Fruit fly (Drosophila melanogaster) whole organism, embryonic: ENCODE results near the gene Indy.

ENCODE experiments used
- Atf6 ChIP-seq: fragments of 200-800 bp; sonication (Bioruptor generic); IDR thresholded peaks from 2 replicates; pipeline ENCODE4 v1.3.6; 2022; ENCODE audit warnings: missing biosample characterization, missing genetic modification characterization
- BEAF-32 ChIP-seq: fragments of 200-800 bp; sonication (Bioruptor generic); optimal IDR thresholded peaks from 3 replicates; lab custom pipeline; 2017; ENCODE audit warnings: missing biosample characterization, missing genetic modification characterization, mild to moderate bottlenecking, moderate library complexity, missing genetic modification reagents
- CG10267 ChIP-seq: fragments of 200-800 bp; sonication (Bioruptor generic); optimal IDR thresholded peaks from 2 replicates; lab custom pipeline; 2018; ENCODE audit warnings: missing biosample characterization, mild to moderate bottlenecking, missing genetic modification characterization, moderate library complexity
- CG10366 ChIP-seq: fragments of 200-800 bp; sonication (Bioruptor generic); IDR thresholded peaks from 2 replicates; pipeline ENCODE4 v1.3.6; 2022; ENCODE audit warnings: missing biosample characterization, missing genetic modification characterization
- CG10431 ChIP-seq: fragments of 200-800 bp; sonication (Bioruptor generic); optimal IDR thresholded peaks from 3 replicates; lab custom pipeline; 2018; ENCODE audit warnings: missing biosample characterization, mild to moderate bottlenecking, missing genetic modification characterization
- CG11560 ChIP-seq: fragments of 200-800 bp; sonication (Bioruptor generic); IDR thresholded peaks from 3 replicates; pipeline ENCODE4 v1.3.6; 2022; ENCODE audit warnings: missing biosample characterization, missing genetic modification characterization
- CG12942 ChIP-seq: fragments of 200-800 bp; sonication (Bioruptor generic); optimal IDR thresholded peaks from 3 replicates; lab custom pipeline; 2016; ENCODE audit warnings: missing biosample characterization, missing genetic modification characterization
- CG1529 ChIP-seq: fragments of 200-800 bp; sonication (Bioruptor generic); optimal IDR thresholded peaks from 3 replicates; lab custom pipeline; 2018; ENCODE audit warnings: missing biosample characterization, missing genetic modification characterization
- CG18599 ChIP-seq: fragments of 200-800 bp; sonication (Bioruptor generic); optimal IDR thresholded peaks from 3 replicates; lab custom pipeline; 2017; ENCODE audit warnings: missing biosample characterization, missing genetic modification characterization, mild to moderate bottlenecking, moderate library complexity, missing genetic modification reagents
- CG18764 ChIP-seq: fragments of 200-800 bp; sonication (Bioruptor generic); optimal IDR thresholded peaks from 3 replicates; lab custom pipeline; 2016; ENCODE audit warnings: missing biosample characterization, missing genetic modification characterization
- CG2116 ChIP-seq: fragments of 200-800 bp; sonication (Bioruptor generic); optimal IDR thresholded peaks from 3 replicates; lab custom pipeline; 2018; ENCODE audit warnings: missing biosample characterization, mild to moderate bottlenecking, missing genetic modification characterization
- CG2889 ChIP-seq: fragments of 200-800 bp; sonication (Bioruptor generic); IDR thresholded peaks from 3 replicates; pipeline ENCODE4 v1.3.6; 2022; ENCODE audit warnings: missing biosample characterization, missing genetic modification characterization
- CG3065 ChIP-seq: fragments of 200-800 bp; sonication (Bioruptor generic); optimal IDR thresholded peaks from 2 replicates; lab custom pipeline; 2016; ENCODE audit warnings: missing biosample characterization, missing genetic modification characterization
- CG34224 ChIP-seq: fragments of 200-800 bp; sonication (Bioruptor generic); IDR thresholded peaks from 3 replicates; pipeline ENCODE4 v1.3.6; 2022; ENCODE audit warnings: missing biosample characterization, missing genetic modification characterization; ENCODE audit not compliant: partially characterized antibody
- CG34376 ChIP-seq: fragments of 200-800 bp; sonication (Bioruptor generic); optimal IDR thresholded peaks from 2 replicates; lab custom pipeline; 2018; ENCODE audit warnings: missing biosample characterization, mild to moderate bottlenecking, missing genetic modification characterization
- CG4360 ChIP-seq: fragments of 200-800 bp; sonication (Bioruptor generic); IDR thresholded peaks from 2 replicates; pipeline ENCODE4 v1.3.6; 2022; ENCODE audit warnings: missing biosample characterization, missing genetic modification characterization
- CG4617 ChIP-seq: fragments of 200-800 bp; sonication (Bioruptor generic); optimal IDR thresholded peaks from 3 replicates; lab custom pipeline; 2016; ENCODE audit warnings: missing biosample characterization, missing genetic modification characterization, borderline replicate concordance
- CG6854 ChIP-seq: fragments of 200-800 bp; sonication (Bioruptor generic); optimal IDR thresholded peaks from 3 replicates; lab custom pipeline; 2017; ENCODE audit warnings: missing biosample characterization, mild to moderate bottlenecking, missing genetic modification characterization
- CG7372 ChIP-seq: fragments of 200-800 bp; sonication (Bioruptor generic); IDR thresholded peaks from 2 replicates; pipeline ENCODE4 v1.3.6; 2022; ENCODE audit warnings: missing biosample characterization, missing genetic modification characterization
- CG7745 ChIP-seq: fragments of 200-800 bp; sonication (Bioruptor generic); optimal IDR thresholded peaks from 2 replicates; lab custom pipeline; 2018; ENCODE audit warnings: missing biosample characterization, mild to moderate bottlenecking, missing genetic modification characterization, moderate library complexity
- CG7928 ChIP-seq: fragments of 200-800 bp; sonication (Bioruptor generic); optimal IDR thresholded peaks from 2 replicates; lab custom pipeline; 2017; ENCODE audit warnings: missing biosample characterization, mild to moderate bottlenecking, missing genetic modification characterization
- CG8944 ChIP-seq: fragments of 200-800 bp; sonication (Bioruptor generic); optimal IDR thresholded peaks from 3 replicates; lab custom pipeline; 2016; ENCODE audit warnings: missing biosample characterization, missing genetic modification characterization
- Chrac-16 ChIP-seq: fragments of 200-800 bp; sonication (Bioruptor generic); optimal IDR thresholded peaks from 3 replicates; lab custom pipeline; 2016; ENCODE audit warnings: missing biosample characterization, missing genetic modification characterization
- Dbx ChIP-seq: fragments of 200-800 bp; sonication (Bioruptor generic); IDR thresholded peaks from 3 replicates; pipeline ENCODE4 v1.3.6; 2022; ENCODE audit warnings: missing biosample characterization, missing genetic modification characterization
- Doc3 ChIP-seq: fragments of 200-800 bp; sonication (Bioruptor generic); IDR thresholded peaks from 3 replicates; pipeline ENCODE4 v1.3.6; 2022; ENCODE audit warnings: missing biosample characterization, missing genetic modification characterization; ENCODE audit not compliant: partially characterized antibody
- ERR ChIP-seq: fragments of 200-800 bp; sonication (Bioruptor generic); optimal IDR thresholded peaks from 2 replicates; lab custom pipeline; 2016; ENCODE audit warnings: missing biosample characterization, missing genetic modification characterization
- Ets65A ChIP-seq: fragments of 200-800 bp; sonication (Bioruptor generic); peaks from one replicate; lab custom pipeline; 2016; ENCODE audit warnings: missing biosample characterization, missing genetic modification characterization
- H2.0 ChIP-seq: fragments of 200-800 bp; sonication (Bioruptor generic); IDR thresholded peaks from 2 replicates; pipeline ENCODE4 v1.3.6; 2022; ENCODE audit warnings: missing biosample characterization, missing genetic modification characterization
- Rfx ChIP-seq: fragments of 200-800 bp; sonication (Bioruptor generic); IDR thresholded peaks from 2 replicates; pipeline ENCODE4 v1.3.6; 2022; ENCODE audit warnings: missing biosample characterization, missing genetic modification characterization
- Rx ChIP-seq: fragments of 200-800 bp; sonication (Bioruptor generic); IDR thresholded peaks from 2 replicates; pipeline ENCODE4 v1.3.6; 2022; ENCODE audit warnings: missing biosample characterization, missing genetic modification characterization
- TFAM ChIP-seq: fragments of 200-800 bp; sonication (Bioruptor generic); optimal IDR thresholded peaks from 2 replicates; lab custom pipeline; 2017; ENCODE audit warnings: missing biosample characterization, missing genetic modification characterization, inconsistent platforms
- ap ChIP-seq: fragments of 200-800 bp; sonication (Bioruptor generic); IDR thresholded peaks from 2 replicates; pipeline ENCODE4 v1.3.6; 2022; ENCODE audit warnings: missing biosample characterization, missing genetic modification characterization
- ase ChIP-seq: fragments of 200-800 bp; sonication (Bioruptor generic); IDR thresholded peaks from 3 replicates; pipeline ENCODE4 v1.3.6; 2022; ENCODE audit warnings: missing biosample characterization, missing genetic modification characterization
- ash1 ChIP-seq: fragments of 200-800 bp; sonication (Bioruptor generic); optimal IDR thresholded peaks from 2 replicates; lab custom pipeline; 2018; ENCODE audit warnings: missing biosample characterization, mild to moderate bottlenecking, missing genetic modification characterization
- cad ChIP-seq: fragments of >200 bp; optimal IDR thresholded peaks from 2 replicates; lab custom pipeline; 2017; ENCODE audit warnings: missing biosample characterization, missing genetic modification characterization
- da ChIP-seq: fragments of 200-800 bp; sonication (Bioruptor generic); optimal IDR thresholded peaks from 2 replicates; lab custom pipeline; 2016; ENCODE audit warnings: missing biosample characterization, missing genetic modification characterization
- ewg ChIP-seq: fragments of 200-800 bp; sonication (Bioruptor generic); optimal IDR thresholded peaks from 3 replicates; lab custom pipeline; 2017; ENCODE audit warnings: mild to moderate bottlenecking, missing biosample characterization, missing genetic modification reagents, missing genetic modification characterization
- gce ChIP-seq: fragments of 200-800 bp; sonication (Bioruptor generic); IDR thresholded peaks from 3 replicates; pipeline ENCODE4 v1.3.6; 2022; ENCODE audit warnings: missing biosample characterization, missing genetic modification characterization
- gfzf ChIP-seq: fragments of 200-800 bp; sonication (Bioruptor generic); optimal IDR thresholded peaks from 2 replicates; lab custom pipeline; 2016; ENCODE audit warnings: missing biosample characterization, mild to moderate bottlenecking, missing genetic modification characterization, moderate library complexity
- h ChIP-seq: fragments of >200 bp; optimal IDR thresholded peaks from 2 replicates; lab custom pipeline; 2017
- ham ChIP-seq: fragments of 200-800 bp; sonication (Bioruptor generic); IDR thresholded peaks from 2 replicates; pipeline ENCODE4 v1.3.6; 2022; ENCODE audit warnings: missing biosample characterization, missing genetic modification characterization
- nom ChIP-seq: fragments of 200-800 bp; sonication (Bioruptor generic); optimal IDR thresholded peaks from 2 replicates; lab custom pipeline; 2017; ENCODE audit warnings: missing biosample characterization, missing genetic modification characterization, mild to moderate bottlenecking, moderate library complexity, missing genetic modification reagents
- peb ChIP-seq: fragments of 200-800 bp; sonication (Bioruptor generic); IDR thresholded peaks from 2 replicates; pipeline ENCODE4 v1.3.6; 2022; ENCODE audit warnings: missing biosample characterization, missing genetic modification characterization
- pum ChIP-seq: fragments of 200-800 bp; sonication (Bioruptor generic); optimal IDR thresholded peaks from 2 replicates; lab custom pipeline; 2016; ENCODE audit warnings: missing biosample characterization, missing genetic modification characterization
- run ChIP-seq: fragments of 200-800 bp; sonication (Bioruptor generic); optimal IDR thresholded peaks from 3 replicates; lab custom pipeline; 2018; ENCODE audit warnings: missing biosample characterization, mild to moderate bottlenecking, missing genetic modification characterization
- sens-2 ChIP-seq: fragments of 200-800 bp; sonication (Bioruptor generic); IDR thresholded peaks from 2 replicates; pipeline ENCODE4 v1.3.6; 2022; ENCODE audit warnings: missing biosample characterization, missing genetic modification characterization
- tll ChIP-seq, 2 experiments: fragments of 200-800 bp in 1 of 2; fragments of >200 bp in 1 of 2; sonication (Bioruptor generic) in 1 of 2; optimal IDR thresholded peaks; 2 replicates each; lab custom pipeline; 2017 to 2019; ENCODE audit warnings: missing biosample characterization in 2 of 2, missing genetic modification characterization in 2 of 2, mild to moderate bottlenecking in 1 of 2, moderate library complexity in 1 of 2
- trh ChIP-seq: fragments of 200-800 bp; sonication (Bioruptor generic); optimal IDR thresholded peaks from 2 replicates; lab custom pipeline; 2016; ENCODE audit warnings: missing biosample characterization, missing genetic modification characterization
- tup ChIP-seq: fragments of 200-800 bp; sonication (Bioruptor generic); optimal IDR thresholded peaks from 2 replicates; lab custom pipeline; 2016; ENCODE audit warnings: missing biosample characterization, mild to moderate bottlenecking, missing genetic modification characterization, moderate library complexity
- yki ChIP-seq: fragments of >200 bp; optimal IDR thresholded peaks from 3 replicates; lab custom pipeline; 2018

Gene Indy

dm6 chr3L:18789203-18790018 lies 56.7 kb downstream of the Indy start (continued):
- TF ChIP-seq da (GFP tag; lab: Kevin White, UChicago) (peak; percentile 5), tup (GFP tag; lab: Kevin White, UChicago) (no peak), trh (GFP tag; lab: Kevin White, UChicago) (no peak), CG2116 (GFP tag; lab: Kevin White, UChicago) (peak; percentile 31), h (lab: Kevin White, UChicago) (no peak), Atf6 (GFP tag; lab: Robert Waterston, UW) (peak; percentile 43; the same call in 1 of the 2 replicates), Chrac-16 (GFP tag; lab: Kevin White, UChicago) (no peak), CG7928 (peak; percentile 33), gce (GFP tag; lab: Robert Waterston, UW) (peak; percentile 79; the same call in 2 of the 3 replicates), gfzf (GFP tag; lab: Kevin White, UChicago) (no peak), CG34376 (GFP tag; lab: Kevin White, UChicago) (peak; percentile 94), Rx (GFP tag; lab: Robert Waterston, UW) (no peak; the same call in 1 of the 2 replicates), nom (GFP tag; lab: Kevin White, UChicago) (no peak), CG4617 (GFP tag; lab: Kevin White, UChicago) (no peak), CG18764 (GFP tag; lab: Kevin White, UChicago) (no peak), peb (no peak), Ets65A (GFP tag; lab: Kevin White, UChicago) (no peak), CG1529 (GFP tag; lab: Kevin White, UChicago) (peak; percentile 34), ap (GFP tag; lab: Robert Waterston, UW) (no peak), CG18599 (GFP tag; lab: Kevin White, UChicago) (peak; percentile 40), CG10366 (no peak; the same call in 1 of the 2 replicates), run (tag; lab: Kevin White, UChicago) (peak; percentile 23), CG4360 (GFP tag; lab: Robert Waterston, UW) (0 out of 2 replicates have a peak, but pooled peaks have one; percentile 30), CG7372 (GFP tag; lab: Robert Waterston, UW) (no peak), CG10267 (tag; lab: Kevin White, UChicago) (no peak), CG2889 (GFP tag; lab: Robert Waterston, UW) (no peak), sens-2 (GFP tag; lab: Robert Waterston, UW) (no peak), TFAM (GFP tag; lab: Kevin White, UChicago) (no peak), CG3065 (GFP tag; lab: Kevin White, UChicago) (no peak), Doc3 (no peak), tll (GFP tag; optimal IDR thresholded peaks at IDR 0.05; lab: Kevin White, UChicago) (no peak), BEAF-32 (GFP tag; lab: Kevin White, UChicago) (no peak), yki (lab: Kevin White, UChicago) (no peak), Rfx (peak; percentile 71), CG10431 (GFP tag; lab: Kevin White, UChicago) (no peak), ash1 (GFP tag; lab: Kevin White, UChicago) (no peak), cad (GFP tag; lab: Kevin White, UChicago) (no peak), CG12942 (GFP tag; lab: Kevin White, UChicago) (peak; percentile 10), ase (GFP tag; lab: Robert Waterston, UW) (peak; percentile 41; the same call in 1 of the 3 replicates), pum (GFP tag; lab: Kevin White, UChicago) (no peak), CG11560 (tag; lab: Robert Waterston, UW) (no peak), H2.0 (GFP tag; lab: Robert Waterston, UW) (no peak), Dbx (GFP tag; lab: Robert Waterston, UW) (peak; percentile 60; the same call in 2 of the 3 replicates), CG7745 (tag; lab: Kevin White, UChicago) (no peak), CG6854 (GFP tag; lab: Kevin White, UChicago) (peak; percentile 38), CG8944 (GFP tag; lab: Kevin White, UChicago) (no peak), ERR (no peak), ham (GFP tag; lab: Robert Waterston, UW) (no peak), CG34224 (GFP tag; lab: Robert Waterston, UW) (no peak), ewg (GFP tag; lab: Kevin White, UChicago) (peak; percentile 50)
